Fruit fly (Drosophila melanogaster) whole organism, embryonic: ENCODE results near the gene CG14227.

ENCODE experiments used
- Blimp-1 ChIP-seq: fragments of 200-800 bp; sonication (Bioruptor generic); optimal IDR thresholded peaks from 3 replicates; lab custom pipeline; 2018; ENCODE audit warnings: missing biosample characterization, missing genetic modification characterization, mild to moderate bottlenecking, moderate library complexity, missing genetic modification reagents
- CG10147 ChIP-seq: fragments of 200-800 bp; sonication (Bioruptor generic); optimal IDR thresholded peaks from 2 replicates; lab custom pipeline; 2019; ENCODE audit warnings: missing biosample characterization, mild to moderate bottlenecking, missing genetic modification characterization, moderate library complexity
- CG10366 ChIP-seq: fragments of 200-800 bp; sonication (Bioruptor generic); IDR thresholded peaks from 2 replicates; pipeline ENCODE4 v1.3.6; 2022; ENCODE audit warnings: missing biosample characterization, missing genetic modification characterization
- CG10431 ChIP-seq: fragments of 200-800 bp; sonication (Bioruptor generic); optimal IDR thresholded peaks from 3 replicates; lab custom pipeline; 2018; ENCODE audit warnings: missing biosample characterization, mild to moderate bottlenecking, missing genetic modification characterization
- CG10543 ChIP-seq: fragments of 200-800 bp; sonication (Bioruptor generic); optimal IDR thresholded peaks from 3 replicates; lab custom pipeline; 2017; ENCODE audit warnings: missing biosample characterization, mild to moderate bottlenecking, missing genetic modification characterization, moderate library complexity
- CG11247 ChIP-seq: fragments of 200-800 bp; sonication (Bioruptor generic); IDR thresholded peaks from 2 replicates; pipeline ENCODE4 v1.3.6; 2022; ENCODE audit warnings: missing biosample characterization, missing genetic modification characterization
- CG11560 ChIP-seq: fragments of 200-800 bp; sonication (Bioruptor generic); IDR thresholded peaks from 3 replicates; pipeline ENCODE4 v1.3.6; 2022; ENCODE audit warnings: missing biosample characterization, missing genetic modification characterization
- CG15601 ChIP-seq: fragments of 200-800 bp; sonication (Bioruptor generic); optimal IDR thresholded peaks from 3 replicates; lab custom pipeline; 2019; ENCODE audit warnings: missing biosample characterization, mild to moderate bottlenecking, missing genetic modification characterization, moderate library complexity
- CG17612 ChIP-seq: fragments of 200-800 bp; sonication (Bioruptor generic); IDR thresholded peaks from 2 replicates; pipeline ENCODE4 v1.3.6; 2022; ENCODE audit warnings: missing biosample characterization, missing genetic modification characterization
- CG18619 ChIP-seq: fragments of 200-800 bp; sonication (Bioruptor generic); optimal IDR thresholded peaks from 3 replicates; lab custom pipeline; 2017; ENCODE audit warnings: missing biosample characterization, mild to moderate bottlenecking, missing genetic modification characterization
- CG18764 ChIP-seq: fragments of 200-800 bp; sonication (Bioruptor generic); optimal IDR thresholded peaks from 3 replicates; lab custom pipeline; 2016; ENCODE audit warnings: missing biosample characterization, missing genetic modification characterization
- CG3065 ChIP-seq: fragments of 200-800 bp; sonication (Bioruptor generic); optimal IDR thresholded peaks from 2 replicates; lab custom pipeline; 2016; ENCODE audit warnings: missing biosample characterization, missing genetic modification characterization
- CG31365 ChIP-seq: fragments of 200-800 bp; sonication (Bioruptor generic); optimal IDR thresholded peaks from 2 replicates; lab custom pipeline; 2018; ENCODE audit warnings: missing biosample characterization, mild to moderate bottlenecking, missing genetic modification characterization
- CG3847 ChIP-seq: fragments of 200-800 bp; sonication (Bioruptor generic); IDR thresholded peaks from 2 replicates; pipeline ENCODE4 v1.3.6; 2022; ENCODE audit warnings: missing biosample characterization, missing genetic modification characterization
- CG43689 ChIP-seq: fragments of 200-800 bp; sonication (Bioruptor generic); IDR thresholded peaks from 2 replicates; pipeline ENCODE4 v1.3.6; 2022; ENCODE audit warnings: missing biosample characterization, missing genetic modification characterization
- CG4617 ChIP-seq: fragments of 200-800 bp; sonication (Bioruptor generic); optimal IDR thresholded peaks from 3 replicates; lab custom pipeline; 2016; ENCODE audit warnings: missing biosample characterization, missing genetic modification characterization, borderline replicate concordance
- CG5953 ChIP-seq: fragments of 200-800 bp; sonication (Bioruptor generic); IDR thresholded peaks from 2 replicates; pipeline ENCODE4 v1.3.6; 2022; ENCODE audit warnings: missing biosample characterization, missing genetic modification characterization
- CG6254 ChIP-seq: fragments of 200-800 bp; sonication (Bioruptor generic); optimal IDR thresholded peaks from 3 replicates; lab custom pipeline; 2017; ENCODE audit warnings: mild to moderate bottlenecking, missing biosample characterization, missing genetic modification reagents, missing genetic modification characterization
- CG6765 ChIP-seq: fragments of 200-800 bp; sonication (Bioruptor generic); optimal IDR thresholded peaks from 3 replicates; lab custom pipeline; 2017; ENCODE audit warnings: missing biosample characterization, mild to moderate bottlenecking, missing genetic modification characterization
- CG6813 ChIP-seq: fragments of 200-800 bp; sonication (Bioruptor generic); optimal IDR thresholded peaks from 2 replicates; lab custom pipeline; 2017; ENCODE audit warnings: missing biosample characterization, missing genetic modification characterization, mild to moderate bottlenecking, moderate library complexity, missing genetic modification reagents
- CG7556 ChIP-seq: fragments of 200-800 bp; sonication (Bioruptor generic); optimal IDR thresholded peaks from 2 replicates; lab custom pipeline; 2017; ENCODE audit warnings: missing biosample characterization, mild to moderate bottlenecking, missing genetic modification characterization
- CG7987 ChIP-seq: fragments of 200-800 bp; sonication (Bioruptor generic); optimal IDR thresholded peaks from 2 replicates; lab custom pipeline; 2018; ENCODE audit warnings: missing biosample characterization, mild to moderate bottlenecking, missing genetic modification characterization, moderate library complexity
- CG8089 ChIP-seq: fragments of 200-800 bp; sonication (Bioruptor generic); optimal IDR thresholded peaks from 3 replicates; lab custom pipeline; 2016; ENCODE audit warnings: missing biosample characterization, missing genetic modification characterization
- HLHmδ ChIP-seq: fragments of 200-800 bp; sonication (Bioruptor generic); optimal IDR thresholded peaks from 2 replicates; lab custom pipeline; 2018; ENCODE audit warnings: missing biosample characterization, mild to moderate bottlenecking, missing genetic modification characterization, moderate library complexity
- HmgD ChIP-seq: fragments of 200-800 bp; sonication (Bioruptor generic); optimal IDR thresholded peaks from 3 replicates; lab custom pipeline; 2016; ENCODE audit warnings: missing biosample characterization, missing genetic modification characterization
- Hsf ChIP-seq: fragments of 200-800 bp; sonication (Bioruptor generic); optimal IDR thresholded peaks from 3 replicates; lab custom pipeline; 2016; ENCODE audit warnings: missing biosample characterization, missing genetic modification characterization
- Kr ChIP-seq: fragments of 200-800 bp; sonication (Bioruptor generic); optimal IDR thresholded peaks from 2 replicates; lab custom pipeline; 2017; ENCODE audit warnings: missing biosample characterization, mild to moderate bottlenecking, missing genetic modification characterization
- MTF-1 ChIP-seq: fragments of 200-800 bp; sonication (Bioruptor generic); optimal IDR thresholded peaks from 2 replicates; lab custom pipeline; 2018; ENCODE audit warnings: missing biosample characterization, mild to moderate bottlenecking, missing genetic modification characterization, borderline replicate concordance
- Mrtf ChIP-seq: fragments of 200-800 bp; sonication (Bioruptor generic); IDR thresholded peaks from 3 replicates; pipeline ENCODE4 v1.3.6; 2022; ENCODE audit warnings: missing biosample characterization, missing genetic modification characterization
- PHDP ChIP-seq: fragments of 200-800 bp; sonication (Bioruptor generic); optimal IDR thresholded peaks from 3 replicates; lab custom pipeline; 2018; ENCODE audit warnings: missing biosample characterization, mild to moderate bottlenecking, missing genetic modification characterization, moderate library complexity
- Rfx ChIP-seq: fragments of 200-800 bp; sonication (Bioruptor generic); IDR thresholded peaks from 2 replicates; pipeline ENCODE4 v1.3.6; 2022; ENCODE audit warnings: missing biosample characterization, missing genetic modification characterization
- ab ChIP-seq: fragments of 200-800 bp; sonication (Bioruptor generic); optimal IDR thresholded peaks from 2 replicates; lab custom pipeline; 2016; ENCODE audit warnings: missing biosample characterization, missing genetic modification characterization
- ac ChIP-seq: fragments of 200-800 bp; sonication (Bioruptor generic); optimal IDR thresholded peaks from 3 replicates; lab custom pipeline; 2017; ENCODE audit warnings: missing biosample characterization, mild to moderate bottlenecking, missing genetic modification characterization
- crc ChIP-seq: fragments of 200-800 bp; sonication (Bioruptor generic); optimal IDR thresholded peaks from 2 replicates; lab custom pipeline; 2016; ENCODE audit warnings: missing biosample characterization, missing genetic modification characterization
- croc ChIP-seq: fragments of 200-800 bp; sonication (Bioruptor generic); conservative IDR thresholded peaks from 3 replicates; pipeline ENCODE4 v1.3.6; 2022; ENCODE audit warnings: missing biosample characterization, missing genetic modification characterization
- dan ChIP-seq: fragments of 200-800 bp; sonication (Bioruptor generic); IDR thresholded peaks from 2 replicates; pipeline ENCODE4 v1.3.6; 2022; ENCODE audit warnings: missing biosample characterization, missing genetic modification characterization
- dimm ChIP-seq: fragments of 200-800 bp; sonication (Bioruptor generic); IDR thresholded peaks from 2 replicates; pipeline ENCODE4 v1.3.6; 2022; ENCODE audit warnings: missing biosample characterization, missing genetic modification characterization
- en ChIP-seq: fragments of 200-800 bp; sonication (Bioruptor generic); optimal IDR thresholded peaks from 2 replicates; lab custom pipeline; 2016; ENCODE audit warnings: missing biosample characterization, missing genetic modification characterization
- gfzf ChIP-seq: fragments of 200-800 bp; sonication (Bioruptor generic); optimal IDR thresholded peaks from 2 replicates; lab custom pipeline; 2016; ENCODE audit warnings: missing biosample characterization, mild to moderate bottlenecking, missing genetic modification characterization, moderate library complexity
- grn ChIP-seq: fragments of 200-800 bp; sonication (Bioruptor generic); optimal IDR thresholded peaks from 3 replicates; lab custom pipeline; 2017; ENCODE audit warnings: missing biosample characterization, missing genetic modification characterization
- gt ChIP-seq: fragments of 200-800 bp; sonication (Bioruptor generic); IDR thresholded peaks from 2 replicates; pipeline ENCODE4 v1.3.6; 2022; ENCODE audit warnings: missing biosample characterization, missing genetic modification characterization
- ham ChIP-seq: fragments of 200-800 bp; sonication (Bioruptor generic); IDR thresholded peaks from 2 replicates; pipeline ENCODE4 v1.3.6; 2022; ENCODE audit warnings: missing biosample characterization, missing genetic modification characterization
- her ChIP-seq: fragments of 200-800 bp; sonication (Bioruptor generic); optimal IDR thresholded peaks from 2 replicates; lab custom pipeline; 2016; ENCODE audit warnings: missing biosample characterization, missing genetic modification characterization
- ken ChIP-seq: fragments of 200-800 bp; sonication (Bioruptor generic); IDR thresholded peaks from 3 replicates; pipeline ENCODE4 v1.3.6; 2022; ENCODE audit warnings: missing biosample characterization, missing genetic modification characterization
- p53 ChIP-seq: fragments of 200-800 bp; sonication (Bioruptor generic); optimal IDR thresholded peaks from 2 replicates; lab custom pipeline; 2016; ENCODE audit warnings: missing biosample characterization, missing genetic modification characterization
- peb ChIP-seq: fragments of 200-800 bp; sonication (Bioruptor generic); IDR thresholded peaks from 2 replicates; pipeline ENCODE4 v1.3.6; 2022; ENCODE audit warnings: missing biosample characterization, missing genetic modification characterization
- pho ChIP-seq: fragments of 200-800 bp; sonication (Bioruptor generic); optimal IDR thresholded peaks from 2 replicates; lab custom pipeline; 2016; ENCODE audit warnings: missing biosample characterization, missing genetic modification characterization
- pum ChIP-seq: fragments of 200-800 bp; sonication (Bioruptor generic); optimal IDR thresholded peaks from 2 replicates; lab custom pipeline; 2016; ENCODE audit warnings: missing biosample characterization, missing genetic modification characterization
- sna ChIP-seq: fragments of 200-800 bp; sonication (Bioruptor generic); IDR thresholded peaks from 2 replicates; pipeline ENCODE4 v1.3.6; 2022; ENCODE audit warnings: missing biosample characterization, missing genetic modification characterization; ENCODE audit not compliant: partially characterized antibody
- so ChIP-seq: fragments of 200-800 bp; sonication (Bioruptor generic); IDR thresholded peaks from 3 replicates; pipeline ENCODE4 v1.3.6; 2022; ENCODE audit warnings: missing biosample characterization, missing genetic modification characterization
- toy ChIP-seq: fragments of 200-800 bp; sonication (Bioruptor generic); IDR thresholded peaks from 2 replicates; pipeline ENCODE4 v1.3.6; 2022; ENCODE audit warnings: missing biosample characterization, missing genetic modification characterization
- trem ChIP-seq: fragments of 200-800 bp; optimal IDR thresholded peaks from 3 replicates; lab custom pipeline; 2019; ENCODE audit warnings: missing biosample characterization, mild to moderate bottlenecking, missing genetic modification characterization, moderate library complexity
- usp ChIP-seq: fragments of >200 bp; optimal IDR thresholded peaks from 2 replicates; lab custom pipeline; 2017; ENCODE audit warnings: missing biosample characterization, missing genetic modification characterization

The CG14227 gene

dm6 chrX:19704083-19704482, 15.3 kb upstream of the CG14227 start, which contains the start of the genes CG14230 and CG14232 (continued):
- no peak for TF ChIP-seq croc
- no peak for TF ChIP-seq Mrtf (GFP tag; lab: Robert Waterston, UW)
- no peak for TF ChIP-seq CG17612 (GFP tag; lab: Robert Waterston, UW)
- 0 out of 2 replicates have a peak, but pooled peaks have one; percentile 23 for TF ChIP-seq Rfx (GFP tag; lab: Robert Waterston, UW)
- no peak for TF ChIP-seq dimm (GFP tag; lab: Robert Waterston, UW)
- TF ChIP-seq usp (GFP tag; lab: Kevin White, UChicago) = no peak
- no peak for TF ChIP-seq ken (GFP tag; lab: Robert Waterston, UW)
- TF ChIP-seq CG15601 (tag; lab: Kevin White, UChicago) = no peak
- TF ChIP-seq toy (GFP tag; lab: Robert Waterston, UW) = no peak
- TF ChIP-seq CG10366 (GFP tag; lab: Robert Waterston, UW) = no peak
- no peak; the same call in 1 of the 2 replicates for TF ChIP-seq sna
- TF ChIP-seq CG11247 = no peak
- TF ChIP-seq CG6254 (GFP tag; lab: Kevin White, UChicago) = no peak
- no peak for TF ChIP-seq HmgD (GFP tag; lab: Kevin White, UChicago)
- no peak for TF ChIP-seq CG10147 (GFP tag; lab: Kevin White, UChicago)
- TF ChIP-seq HLHmδ (GFP tag; lab: Kevin White, UChicago) = no peak
- peak; percentile 47 for TF ChIP-seq trem (tag; lab: Kevin White, UChicago)
- TF ChIP-seq p53 (GFP tag; lab: Kevin White, UChicago) = no peak
- TF ChIP-seq CG4617 = peak; percentile 71
- no peak for TF ChIP-seq CG7556 (GFP tag; lab: Kevin White, UChicago)
- no peak for TF ChIP-seq CG8089
- peak; percentile 21 for TF ChIP-seq CG18764 (GFP tag; lab: Kevin White, UChicago)
- TF ChIP-seq grn (GFP tag; lab: Kevin White, UChicago) = no peak
- no peak for TF ChIP-seq CG31365
- no peak for TF ChIP-seq gt (GFP tag; lab: Robert Waterston, UW)
- no peak; the same call in 1 of the 2 replicates for TF ChIP-seq CG3847 (GFP tag; lab: Robert Waterston, UW)
- no peak for TF ChIP-seq Kr (GFP tag; lab: Kevin White, UChicago)
- TF ChIP-seq CG10543 (GFP tag; lab: Kevin White, UChicago) = no peak
- TF ChIP-seq MTF-1 (GFP tag; lab: Kevin White, UChicago) = no peak
- no peak for TF ChIP-seq CG3065
- no peak for TF ChIP-seq CG18619 (GFP tag; lab: Kevin White, UChicago)
- no peak for TF ChIP-seq dan (GFP tag; lab: Robert Waterston, UW)
- TF ChIP-seq CG6765 (GFP tag; lab: Kevin White, UChicago) = no peak
- TF ChIP-seq CG7987 (GFP tag; lab: Kevin White, UChicago) = no peak
- peak; percentile 87 for TF ChIP-seq gfzf (GFP tag; lab: Kevin White, UChicago)
- no peak for TF ChIP-seq pum (GFP tag; lab: Kevin White, UChicago)
- TF ChIP-seq CG43689 = no peak
- no peak for TF ChIP-seq Hsf (GFP tag; lab: Kevin White, UChicago)
- TF ChIP-seq CG5953 (GFP tag; lab: Robert Waterston, UW) = no peak
- no peak for TF ChIP-seq en (GFP tag; lab: Kevin White, UChicago)
- no peak for TF ChIP-seq CG6813
- TF ChIP-seq crc (GFP tag; lab: Kevin White, UChicago) = no peak
- no peak for TF ChIP-seq pho
- no peak for TF ChIP-seq so (GFP tag; lab: Robert Waterston, UW)
- TF ChIP-seq Blimp-1 (GFP tag; lab: Kevin White, UChicago) = no peak
- TF ChIP-seq CG11560 = no peak
- TF ChIP-seq ac (GFP tag; lab: Kevin White, UChicago) = no peak
- TF ChIP-seq ab = no peak
- peak; percentile 5 for TF ChIP-seq PHDP (tag; lab: Kevin White, UChicago)
- TF ChIP-seq peb (GFP tag; lab: Robert Waterston, UW) = no peak
- no peak for TF ChIP-seq CG10431 (GFP tag; lab: Kevin White, UChicago)
- no peak for TF ChIP-seq her (GFP tag; lab: Kevin White, UChicago)
- TF ChIP-seq ham (GFP tag; lab: Robert Waterston, UW) = no peak
